Fruit fly (Drosophila melanogaster) whole organism, embryonic: ENCODE results near the gene Aps.

Experiments used
- Asciz ChIP-seq: fragments of 200-800 bp; sonication (Bioruptor generic); optimal IDR thresholded peaks from 2 replicates; lab custom pipeline; 2017; ENCODE audit warnings: missing biosample characterization, mild to moderate bottlenecking, missing genetic modification characterization, missing genetic modification reagents
- CG10959 ChIP-seq: fragments of 200-800 bp; sonication (Bioruptor generic); IDR thresholded peaks from 2 replicates; pipeline ENCODE4 v1.3.6; 2022; ENCODE audit warnings: missing biosample characterization, missing genetic modification characterization
- CG11085 ChIP-seq: fragments of 200-800 bp; sonication (Bioruptor generic); IDR thresholded peaks from 2 replicates; pipeline ENCODE4 v1.3.6; 2022; ENCODE audit warnings: missing biosample characterization, missing genetic modification characterization
- CG11456 ChIP-seq: fragments of 200-800 bp; sonication (Bioruptor generic); IDR thresholded peaks from 3 replicates; pipeline ENCODE4 v1.3.6; 2022; ENCODE audit warnings: missing biosample characterization, missing genetic modification characterization
- CG11560 ChIP-seq: fragments of 200-800 bp; sonication (Bioruptor generic); IDR thresholded peaks from 3 replicates; pipeline ENCODE4 v1.3.6; 2022; ENCODE audit warnings: missing biosample characterization, missing genetic modification characterization
- CG14710 ChIP-seq: fragments of 200-800 bp; sonication (Bioruptor generic); optimal IDR thresholded peaks from 3 replicates; lab custom pipeline; 2019; ENCODE audit warnings: missing biosample characterization, mild to moderate bottlenecking, missing genetic modification characterization, moderate library complexity
- CG1602 ChIP-seq: fragments of 200-800 bp; sonication (Bioruptor generic); optimal IDR thresholded peaks from 3 replicates; lab custom pipeline; 2016; ENCODE audit warnings: missing biosample characterization, missing genetic modification characterization
- CG17912 ChIP-seq: fragments of 200-800 bp; sonication (Bioruptor generic); optimal IDR thresholded peaks from 2 replicates; lab custom pipeline; 2018; ENCODE audit warnings: missing biosample characterization, mild to moderate bottlenecking, missing genetic modification characterization
- CG1792 ChIP-seq: fragments of 200-800 bp; sonication (Bioruptor generic); optimal IDR thresholded peaks from 2 replicates; lab custom pipeline; 2016; ENCODE audit warnings: missing biosample characterization, missing genetic modification characterization
- CG2120 ChIP-seq: fragments of 200-800 bp; sonication (Bioruptor generic); optimal IDR thresholded peaks from 3 replicates; lab custom pipeline; 2016; ENCODE audit warnings: missing biosample characterization, missing genetic modification characterization
- CG30020 ChIP-seq: fragments of 200-800 bp; optimal IDR thresholded peaks from 2 replicates; lab custom pipeline; 2019; ENCODE audit warnings: missing biosample characterization, mild to moderate bottlenecking, missing genetic modification characterization, moderate library complexity
- CG32767 ChIP-seq: fragments of 200-800 bp; sonication (Bioruptor generic); IDR thresholded peaks from 2 replicates; pipeline ENCODE4 v1.3.6; 2022; ENCODE audit warnings: missing biosample characterization, missing genetic modification characterization
- CG6683 ChIP-seq: fragments of 200-800 bp; sonication (Bioruptor generic); optimal IDR thresholded peaks from 2 replicates; lab custom pipeline; 2017; ENCODE audit warnings: missing biosample characterization, mild to moderate bottlenecking, missing genetic modification characterization, missing genetic modification reagents
- CG7839 ChIP-seq: fragments of 200-800 bp; sonication (Bioruptor generic); optimal IDR thresholded peaks from 3 replicates; lab custom pipeline; 2018; ENCODE audit warnings: missing biosample characterization, mild to moderate bottlenecking, missing genetic modification characterization, moderate library complexity
- CG8765 ChIP-seq: fragments of 200-800 bp; sonication (Bioruptor generic); IDR thresholded peaks from 2 replicates; pipeline ENCODE4 v1.3.6; 2022; ENCODE audit warnings: missing biosample characterization, missing genetic modification characterization
- CTCF ChIP-seq: fragments of 200-800 bp; sonication (Bioruptor generic); optimal IDR thresholded peaks from 2 replicates; lab custom pipeline; 2017; ENCODE audit warnings: missing biosample characterization, mild to moderate bottlenecking, missing genetic modification characterization, moderate library complexity
- Dip2 ChIP-seq: fragments of 200-800 bp; sonication (Bioruptor generic); IDR thresholded peaks from 2 replicates; pipeline ENCODE4 v1.3.6; 2022; ENCODE audit warnings: missing biosample characterization, missing genetic modification characterization
- Dip3 ChIP-seq: fragments of 200-800 bp; sonication (Bioruptor generic); optimal IDR thresholded peaks from 3 replicates; lab custom pipeline; 2016; ENCODE audit warnings: missing biosample characterization, missing genetic modification characterization
- Drgx ChIP-seq: fragments of 200-800 bp; sonication (Bioruptor generic); IDR thresholded peaks from 2 replicates; pipeline ENCODE4 v1.3.6; 2022; ENCODE audit warnings: missing biosample characterization, missing genetic modification characterization
- Ets65A ChIP-seq: fragments of 200-800 bp; sonication (Bioruptor generic); peaks from one replicate; lab custom pipeline; 2016; ENCODE audit warnings: missing biosample characterization, missing genetic modification characterization
- HLH4C ChIP-seq: fragments of 200-800 bp; sonication (Bioruptor generic); IDR thresholded peaks from 3 replicates; pipeline ENCODE4 v1.3.6; 2022; ENCODE audit warnings: missing biosample characterization, missing genetic modification characterization; ENCODE audit not compliant: partially characterized antibody
- Hr3 ChIP-seq: fragments of 200-800 bp; sonication (Bioruptor generic); optimal IDR thresholded peaks from 3 replicates; lab custom pipeline; 2016; ENCODE audit warnings: missing biosample characterization, missing genetic modification characterization
- Hr51 ChIP-seq, 2 experiments: fragments of 200-800 bp; sonication (Bioruptor generic); optimal IDR thresholded peaks; 2 replicates in 1 of 2; 3 replicates in 1 of 2; lab custom pipeline; 2016 to 2018; ENCODE audit warnings: missing biosample characterization in 2 of 2, missing genetic modification characterization in 2 of 2, mild to moderate bottlenecking in 1 of 2, moderate library complexity in 1 of 2
- MBD-R2 ChIP-seq: fragments of 200-800 bp; sonication (Bioruptor generic); IDR thresholded peaks from 2 replicates; pipeline ENCODE4 v1.3.6; 2022; ENCODE audit warnings: missing biosample characterization, missing genetic modification characterization
- Mes4 ChIP-seq: fragments of 200-800 bp; sonication (Bioruptor generic); optimal IDR thresholded peaks from 2 replicates; lab custom pipeline; 2016; ENCODE audit warnings: missing biosample characterization, missing genetic modification characterization
- Ssrp ChIP-seq: fragments of 200-800 bp; sonication (Bioruptor generic); optimal IDR thresholded peaks from 2 replicates; lab custom pipeline; 2018; ENCODE audit warnings: missing biosample characterization, mild to moderate bottlenecking, missing genetic modification characterization, moderate library complexity
- bsh ChIP-seq, 2 experiments: fragments of 200-800 bp; sonication (Bioruptor generic); optimal IDR thresholded peaks; 2 replicates each; lab custom pipeline; 2017 to 2018; ENCODE audit warnings: mild to moderate bottlenecking in 2 of 2, missing biosample characterization in 2 of 2, missing genetic modification characterization in 2 of 2, moderate library complexity in 1 of 2
- cg ChIP-seq: fragments of 200-800 bp; sonication (Bioruptor generic); optimal IDR thresholded peaks from 3 replicates; lab custom pipeline; 2019; ENCODE audit warnings: missing biosample characterization, mild to moderate bottlenecking, missing genetic modification characterization, moderate library complexity
- chinmo ChIP-seq: fragments of 200-800 bp; sonication (Bioruptor generic); IDR thresholded peaks from 4 replicates; pipeline ENCODE4 v1.3.6; 2022; ENCODE audit warnings: missing biosample characterization, missing genetic modification characterization; ENCODE audit not compliant: partially characterized antibody
- gfzf ChIP-seq: fragments of 200-800 bp; sonication (Bioruptor generic); optimal IDR thresholded peaks from 2 replicates; lab custom pipeline; 2016; ENCODE audit warnings: missing biosample characterization, mild to moderate bottlenecking, missing genetic modification characterization, moderate library complexity
- grn ChIP-seq: fragments of 200-800 bp; sonication (Bioruptor generic); optimal IDR thresholded peaks from 3 replicates; lab custom pipeline; 2017; ENCODE audit warnings: missing biosample characterization, missing genetic modification characterization
- gt ChIP-seq: fragments of 200-800 bp; sonication (Bioruptor generic); IDR thresholded peaks from 2 replicates; pipeline ENCODE4 v1.3.6; 2022; ENCODE audit warnings: missing biosample characterization, missing genetic modification characterization
- lilli ChIP-seq: fragments of 200-800 bp; sonication (Bioruptor generic); optimal IDR thresholded peaks from 3 replicates; lab custom pipeline; 2016; ENCODE audit warnings: missing biosample characterization, missing genetic modification characterization
- lmd ChIP-seq: fragments of 200-800 bp; sonication (Bioruptor generic); IDR thresholded peaks from 2 replicates; pipeline ENCODE4 v1.3.6; 2022; ENCODE audit warnings: missing biosample characterization, missing genetic modification characterization
- mirr ChIP-seq: fragments of 200-800 bp; sonication (Bioruptor generic); optimal IDR thresholded peaks from 3 replicates; lab custom pipeline; 2018; ENCODE audit warnings: missing biosample characterization, mild to moderate bottlenecking, missing genetic modification characterization
- nom ChIP-seq: fragments of 200-800 bp; sonication (Bioruptor generic); optimal IDR thresholded peaks from 2 replicates; lab custom pipeline; 2017; ENCODE audit warnings: missing biosample characterization, missing genetic modification characterization, mild to moderate bottlenecking, moderate library complexity, missing genetic modification reagents
- pb ChIP-seq: fragments of 200-800 bp; sonication (Bioruptor generic); optimal IDR thresholded peaks from 3 replicates; lab custom pipeline; 2016; ENCODE audit warnings: missing biosample characterization, missing genetic modification characterization
- pita ChIP-seq: fragments of 200-800 bp; sonication (Bioruptor generic); optimal IDR thresholded peaks from 2 replicates; lab custom pipeline; 2017; ENCODE audit warnings: missing biosample characterization, mild to moderate bottlenecking, missing genetic modification characterization
- sens ChIP-seq: fragments of 200-800 bp; sonication (Bioruptor generic); peaks from one replicate; lab custom pipeline; 2016; ENCODE audit warnings: missing biosample characterization, missing genetic modification characterization
- sens-2 ChIP-seq: fragments of 200-800 bp; sonication (Bioruptor generic); IDR thresholded peaks from 2 replicates; pipeline ENCODE4 v1.3.6; 2022; ENCODE audit warnings: missing biosample characterization, missing genetic modification characterization
- shn ChIP-seq: fragments of 200-800 bp; sonication (Bioruptor generic); optimal IDR thresholded peaks from 3 replicates; lab custom pipeline; 2016; ENCODE audit warnings: missing biosample characterization, missing genetic modification characterization
- sim ChIP-seq: fragments of 200-800 bp; sonication (Bioruptor generic); IDR thresholded peaks from 2 replicates; pipeline ENCODE4 v1.3.6; 2022; ENCODE audit warnings: missing biosample characterization, missing genetic modification characterization
- slp2 ChIP-seq: fragments of 200-800 bp; sonication (Bioruptor generic); optimal IDR thresholded peaks from 2 replicates; lab custom pipeline; 2016; ENCODE audit warnings: missing biosample characterization, missing genetic modification characterization
- ssp ChIP-seq: fragments of 200-800 bp; sonication (Bioruptor generic); IDR thresholded peaks from 2 replicates; pipeline ENCODE4 v1.3.6; 2022; ENCODE audit warnings: missing biosample characterization, missing genetic modification characterization
- tna ChIP-seq: fragments of 200-800 bp; sonication (Bioruptor generic); IDR thresholded peaks from 2 replicates; pipeline ENCODE4 v1.3.6; 2022; ENCODE audit warnings: missing biosample characterization, missing genetic modification characterization; ENCODE audit not compliant: partially characterized antibody
- wdn ChIP-seq: fragments of 200-800 bp; sonication (Bioruptor generic); IDR thresholded peaks from 2 replicates; pipeline ENCODE4 v1.3.6; 2022; ENCODE audit warnings: missing biosample characterization, missing genetic modification characterization

The Aps gene

DNA sequence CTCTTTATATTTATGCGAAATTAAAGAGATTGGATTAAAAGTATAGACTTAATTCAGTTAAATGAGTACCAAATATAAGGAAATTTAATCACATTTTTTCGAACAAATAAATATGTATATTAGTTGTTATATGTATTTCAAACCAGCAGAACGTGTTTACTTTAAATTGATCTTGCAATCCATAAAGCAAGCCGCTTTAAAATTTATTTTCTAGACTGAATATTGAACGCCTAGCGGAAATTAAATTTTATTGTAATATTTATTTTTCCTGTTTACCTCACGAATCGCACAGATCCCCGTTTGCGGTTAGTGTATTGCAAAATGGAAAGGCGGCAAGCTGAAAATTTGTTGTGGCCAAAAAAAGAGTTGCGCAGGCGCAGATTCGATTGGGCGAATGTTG is 28.4 kb upstream of the Aps start:
- TF ChIP-seq chinmo (GFP tag; lab: Robert Waterston, UW) = no peak
- TF ChIP-seq CG6683 (GFP tag; lab: Kevin White, UChicago) = no peak
- TF ChIP-seq lmd = no peak
- no peak for TF ChIP-seq CG2120 (GFP tag; lab: Kevin White, UChicago)
- TF ChIP-seq wdn = no peak
- no peak for TF ChIP-seq cg (GFP tag; lab: Kevin White, UChicago)
- no peak for TF ChIP-seq gt (GFP tag; lab: Robert Waterston, UW)
- no peak for TF ChIP-seq Ssrp (tag; lab: Kevin White, UChicago)
- no peak for TF ChIP-seq Asciz
- TF ChIP-seq HLH4C (GFP tag; lab: Robert Waterston, UW) = no peak
- no peak for TF ChIP-seq CG8765

dm6 chr3L:10924683-10925082 is 25.8 kb upstream of the Aps start:
- TF ChIP-seq gfzf (GFP tag; lab: Kevin White, UChicago) = no peak
- TF ChIP-seq Hr51 (GFP tag; optimal IDR thresholded peaks at IDR 0.05; lab: Kevin White, UChicago) = no peak
- TF ChIP-seq shn (GFP tag; lab: Kevin White, UChicago) = no peak
- no peak for TF ChIP-seq pb
- no peak for TF ChIP-seq Dip2 (GFP tag; lab: Robert Waterston, UW)
- TF ChIP-seq slp2 (GFP tag; lab: Kevin White, UChicago) = no peak
- TF ChIP-seq, all 482 proteins: peak for 0

dm6 chr3L:10922973-10923372 is 24.1 kb upstream of the Aps start:
- TF ChIP-seq nom (peak; percentile 9), Mes4 (GFP tag; lab: Kevin White, UChicago) (no peak), mirr (no peak), Drgx (GFP tag; lab: Robert Waterston, UW) (peak; percentile 33; the same call in 1 of the 2 replicates), bsh (GFP tag; optimal IDR thresholded peaks at IDR 0.05; lab: Kevin White, UChicago) (peak in 1 of 2 experiments; percentile 52)

- TF ChIP-seq Hr3 (GFP tag; lab: Kevin White, UChicago) (no peak), Dip3 (GFP tag; lab: Kevin White, UChicago) (no peak), sens (GFP tag; lab: Kevin White, UChicago) (peak; percentile 3), CG11456 (0 out of 3 replicates have a peak, but pooled peaks have one; percentile 41), CG11560 (tag; lab: Robert Waterston, UW) (0 out of 3 replicates have a peak, but pooled peaks have one; percentile 12), CG1602 (GFP tag; lab: Kevin White, UChicago) (no peak), MBD-R2 (no peak), CG17912 (no peak)
Measured at dm6 chr3L:10918454-10918853, 19.5 kb upstream of the Aps start.

- TF ChIP-seq CTCF (peak; percentile 73), sens-2 (GFP tag; lab: Robert Waterston, UW) (no peak), sens (GFP tag; lab: Kevin White, UChicago) (no peak)
Measured at dm6 chr3L:10917263-10917662, 18.3 kb upstream of the Aps start.

DNA sequence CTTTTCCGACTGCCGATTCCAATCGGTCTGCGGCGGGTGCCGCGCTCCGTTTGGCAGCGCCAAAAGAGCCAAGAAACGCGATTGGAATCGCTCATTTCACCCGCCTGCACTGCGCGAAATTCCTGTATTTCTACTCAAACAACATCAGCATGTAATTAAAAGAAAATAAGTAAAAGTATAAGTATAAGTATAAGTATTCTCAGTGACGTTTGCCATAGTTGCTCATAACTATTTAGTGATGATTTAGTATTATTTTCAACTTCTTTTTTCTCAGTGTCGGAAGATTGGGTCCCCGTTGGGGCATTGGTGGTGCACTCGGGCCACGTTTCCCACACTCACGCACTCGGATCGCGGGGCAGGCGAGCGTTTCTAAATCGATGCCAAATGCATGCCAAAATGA is 14.3 kb upstream of the Aps start:
- TF ChIP-seq CG10959 (GFP tag; lab: Robert Waterston, UW) = no peak
- no peak for TF ChIP-seq lilli (GFP tag; lab: Kevin White, UChicago)
- TF ChIP-seq CG11085 (GFP tag; lab: Robert Waterston, UW) = no peak
- TF ChIP-seq sim (GFP tag; lab: Robert Waterston, UW) = no peak
- no peak for TF ChIP-seq CG30020 (tag; lab: Kevin White, UChicago)
- no peak for TF ChIP-seq grn (GFP tag; lab: Kevin White, UChicago)
- TF ChIP-seq Ets65A (GFP tag; lab: Kevin White, UChicago) = peak; percentile 32
- TF ChIP-seq CG14710 (tag; lab: Kevin White, UChicago) = no peak
- no peak for TF ChIP-seq tna (GFP tag; lab: Robert Waterston, UW)
- TF ChIP-seq sens (GFP tag; lab: Kevin White, UChicago) = peak; percentile 3
- TF ChIP-seq ssp (GFP tag; lab: Robert Waterston, UW) = no peak
- TF ChIP-seq CG1792 (GFP tag; lab: Kevin White, UChicago) = no peak
- TF ChIP-seq pita (GFP tag; lab: Kevin White, UChicago) = no peak
- TF ChIP-seq CG7839 = no peak
- TF ChIP-seq CG32767 (GFP tag; lab: Robert Waterston, UW) = no peak
